Worm (Caenorhabditis elegans) whole organism, L1 larva: ENCODE results near the gene cpr-1.

Experiments
- F16B12.6 ChIP-seq: fragments of 150-350 bp; optimal IDR thresholded peaks from 2 replicates; lab custom pipeline; 2014; ENCODE audit warnings: missing biosample characterization, missing genetic modification characterization
- Y116A8C.19 ChIP-seq: sonication (generic microtip); optimal IDR thresholded peaks from 2 replicates; lab custom pipeline; 2016; ENCODE audit warnings: missing compliant biosample characterization, missing genetic modification characterization, borderline replicate concordance
- ama-1 ChIP-seq: fragments of 150-350 bp; optimal IDR thresholded peaks from 2 replicates; lab custom pipeline; 2014
- ceh-82 ChIP-seq, 3 experiments: fragments of 150-350 bp in 1 of 3; sonication (generic microtip) in 2 of 3; optimal IDR thresholded peaks; 2 replicates each; lab custom pipeline; 2014 to 2017; ENCODE audit warnings: missing biosample characterization in 3 of 3, missing genetic modification characterization in 3 of 3
- ceh-90 ChIP-seq: sonication (generic microtip); optimal IDR thresholded peaks from 2 replicates; lab custom pipeline; 2016; ENCODE audit warnings: missing genetic modification characterization, missing compliant biosample characterization
- dsc-1 ChIP-seq: sonication (generic microtip); optimal IDR thresholded peaks from 2 replicates; lab custom pipeline; 2016; ENCODE audit warnings: mild to moderate bottlenecking, missing genetic modification characterization, missing compliant biosample characterization
- efl-1 ChIP-seq, 4 experiments: fragments of 150-350 bp; optimal IDR thresholded peaks in 3 of 4; peaks in 1 of 4; 1 replicate in 1 of 4; 2 replicates in 3 of 4; lab custom pipeline; 2014; ENCODE audit warnings: missing biosample characterization in 2 of 4, missing genetic modification characterization in 2 of 4, missing genetic modification reagents in 2 of 4
- egl-27 ChIP-seq, 2 experiments: fragments of 150-350 bp in 1 of 2; sonication (generic microtip); optimal IDR thresholded peaks; 3 replicates each; lab custom pipeline; 2017 to 2018; ENCODE audit warnings: missing biosample characterization in 2 of 2, missing genetic modification characterization in 2 of 2, missing genetic modification reagents in 2 of 2
- elt-2 ChIP-seq: sonication (generic microtip); optimal IDR thresholded peaks from 2 replicates; lab custom pipeline; 2016; ENCODE audit warnings: missing genetic modification characterization, mild to moderate bottlenecking, inconsistent platforms, missing compliant biosample characterization, missing genetic modification reagents
- elt-3 ChIP-seq, 6 experiments: fragments of 150-350 bp in 1 of 6; sonication (generic microtip); optimal IDR thresholded peaks; 2 replicates each; lab custom pipeline; 2017 to 2018; ENCODE audit warnings: missing biosample characterization in 6 of 6, missing genetic modification characterization in 6 of 6, inconsistent platforms in 1 of 6
- fkh-8 ChIP-seq: sonication (generic microtip); optimal IDR thresholded peaks from 2 replicates; lab custom pipeline; 2016; ENCODE audit warnings: mild to moderate bottlenecking, missing genetic modification characterization, missing compliant biosample characterization
- fos-1 ChIP-seq: fragments of 150-350 bp; optimal IDR thresholded peaks from 2 replicates; lab custom pipeline; 2014; ENCODE audit warnings: missing biosample characterization, missing genetic modification characterization
- hlh-17 ChIP-seq: fragments of 200-800 bp; sonication (Bioruptor generic); optimal IDR thresholded peaks from 2 replicates; lab custom pipeline; 2018; ENCODE audit warnings: missing genetic modification characterization, mild to moderate bottlenecking, missing compliant biosample characterization, moderate library complexity, borderline replicate concordance
- jun-1 ChIP-seq: fragments of 150-350 bp; optimal IDR thresholded peaks from 2 replicates; lab custom pipeline; 2014; ENCODE audit warnings: missing biosample characterization, missing genetic modification reagents, missing genetic modification characterization
- lin-35 ChIP-seq, 2 experiments: fragments of 150-350 bp; optimal IDR thresholded peaks; 2 replicates each; lab custom pipeline; 2014; ENCODE audit warnings: missing biosample characterization in 2 of 2, missing genetic modification characterization in 2 of 2, missing genetic modification reagents in 2 of 2
- lin-39 ChIP-seq: fragments of 150-350 bp; optimal IDR thresholded peaks from 2 replicates; lab custom pipeline; 2014; ENCODE audit warnings: missing biosample characterization, missing genetic modification reagents, missing genetic modification characterization
- lir-3 ChIP-seq: sonication (generic microtip); optimal IDR thresholded peaks from 2 replicates; lab custom pipeline; 2016; ENCODE audit warnings: mild to moderate bottlenecking, missing genetic modification characterization, moderate library complexity, missing compliant biosample characterization; ENCODE audit not compliant: poor library complexity
- mab-9 ChIP-seq: fragments of 200-800 bp; sonication (Bioruptor generic); IDR thresholded peaks from 2 replicates; pipeline ENCODE4 v1.3.6; 2022; ENCODE audit warnings: missing genetic modification reagents, missing genetic modification characterization, missing compliant biosample characterization
- mdl-1 ChIP-seq, 2 experiments: fragments of 150-350 bp; optimal IDR thresholded peaks; 2 replicates each; lab custom pipeline; 2014 to 2017; ENCODE audit warnings: missing biosample characterization in 2 of 2, missing genetic modification characterization in 2 of 2, inconsistent platforms in 1 of 2
- mef-2 ChIP-seq: fragments of 150-350 bp; optimal IDR thresholded peaks from 2 replicates; lab custom pipeline; 2014; ENCODE audit warnings: missing biosample characterization, missing genetic modification characterization
- mep-1 ChIP-seq: fragments of 150-350 bp; optimal IDR thresholded peaks from 2 replicates; lab custom pipeline; 2014; ENCODE audit warnings: missing biosample characterization, missing genetic modification characterization
- nhr-20 ChIP-seq: sonication (generic microtip); optimal IDR thresholded peaks from 2 replicates; lab custom pipeline; 2016; ENCODE audit warnings: mild to moderate bottlenecking, missing genetic modification characterization, missing compliant biosample characterization
- nhr-71 ChIP-seq: sonication (generic microtip); optimal IDR thresholded peaks from 2 replicates; lab custom pipeline; 2016; ENCODE audit warnings: mild to moderate bottlenecking, missing genetic modification characterization, moderate library complexity, missing compliant biosample characterization
- nhr-90 ChIP-seq: sonication (generic microtip); optimal IDR thresholded peaks from 2 replicates; lab custom pipeline; 2016; ENCODE audit warnings: mild to moderate bottlenecking, missing genetic modification characterization, missing compliant biosample characterization; ENCODE audit not compliant: poor library complexity
- pax-3 ChIP-seq: fragments of 200-800 bp; sonication (Bioruptor generic); optimal IDR thresholded peaks from 2 replicates; lab custom pipeline; 2018; ENCODE audit warnings: mild to moderate bottlenecking, missing genetic modification characterization, moderate library complexity, missing compliant biosample characterization
- pqm-1 ChIP-seq: sonication (generic microtip); optimal IDR thresholded peaks from 3 replicates; lab custom pipeline; 2017; ENCODE audit warnings: missing biosample characterization, missing genetic modification characterization
- skn-1 ChIP-seq: fragments of 150-350 bp; optimal IDR thresholded peaks from 2 replicates; lab custom pipeline; 2014; ENCODE audit warnings: missing biosample characterization, missing genetic modification characterization
- sptf-1 ChIP-seq: fragments of 150-350 bp; optimal IDR thresholded peaks from 2 replicates; lab custom pipeline; 2014; ENCODE audit warnings: missing biosample characterization, missing genetic modification characterization
- sup-37 ChIP-seq: fragments of 200-800 bp; sonication (Bioruptor generic); optimal IDR thresholded peaks from 2 replicates; lab custom pipeline; 2018; ENCODE audit warnings: mild to moderate bottlenecking, missing genetic modification characterization, missing compliant biosample characterization
- unc-98 ChIP-seq: fragments of 200-800 bp; sonication (Bioruptor generic); IDR thresholded peaks from 2 replicates; pipeline ENCODE4 v1.3.6; 2022; ENCODE audit warnings: missing genetic modification characterization, missing compliant biosample characterization
- vab-15 ChIP-seq: sonication (generic microtip); optimal IDR thresholded peaks from 2 replicates; lab custom pipeline; 2017; ENCODE audit warnings: missing genotype, mild to moderate bottlenecking, missing genetic modification characterization, missing compliant biosample characterization
- zip-4 ChIP-seq: fragments of 200-800 bp; sonication (Bioruptor generic); optimal IDR thresholded peaks from 2 replicates; lab custom pipeline; 2018; ENCODE audit warnings: mild to moderate bottlenecking, missing genetic modification characterization, moderate library complexity, missing compliant biosample characterization

The cpr-1 gene

DNA sequence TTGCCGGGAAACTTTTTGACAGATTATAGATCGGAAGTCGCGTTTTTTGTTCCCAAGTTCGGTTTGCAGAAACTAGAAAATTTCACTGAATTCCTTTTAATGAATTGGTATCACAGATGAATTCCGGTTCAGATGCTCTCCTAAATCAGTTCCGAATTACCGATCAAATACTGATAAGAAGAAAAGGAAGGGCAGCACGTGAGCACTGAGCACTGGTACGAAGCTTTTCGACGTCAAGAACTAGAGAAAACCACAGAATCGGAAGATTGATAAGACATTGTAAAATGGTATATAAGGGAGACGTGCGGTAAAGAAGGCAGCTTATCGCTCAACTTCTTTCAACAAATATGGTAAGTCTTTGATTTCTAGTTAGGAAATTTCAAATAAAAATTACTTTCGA, at the start of gene cpr-1:
Gene cpr-1 (plus strand): TSS at position 319 of the 400 bp plus-strand sequence.
- TF ChIP-seq lin-35 (GFP tag; optimal IDR thresholded peaks at IDR 0.05; lab: Kevin White, UChicago) = peak in 1 of 2 experiments; percentile 41
- no peak for TF ChIP-seq efl-1 (optimal IDR thresholded peaks at IDR 0.05; lab: Kevin White, UChicago)
- TF ChIP-seq efl-1 (GFP tag; optimal IDR thresholded peaks at IDR 0.05 in 1 of 2; lab: Kevin White, UChicago) = peak in 1 of 2 experiments; percentile 78
- TF ChIP-seq nhr-71 (tag; lab: Kevin White, UChicago) = peak; percentile 17
- no peak for TF ChIP-seq mep-1
- TF ChIP-seq elt-3 (tag; optimal IDR thresholded peaks at IDR 0.05; lab: Kevin White, UChicago) = no peak
- TF ChIP-seq nhr-20 (tag; lab: Kevin White, UChicago) = peak; percentile 42
- TF ChIP-seq egl-27 (tag; optimal IDR thresholded peaks at IDR 0.05; lab: Kevin White, UChicago) = no peak
- TF ChIP-seq jun-1 (tag; lab: Kevin White, UChicago) = peak; percentile 11
- TF ChIP-seq skn-1 (tag; lab: Kevin White, UChicago) = no peak
- TF ChIP-seq Y116A8C.19 (tag; lab: Kevin White, UChicago) = no peak
- TF ChIP-seq pax-3 (tag; lab: Kevin White, UChicago) = peak; percentile 32
- peak; percentile 85 for TF ChIP-seq pqm-1 (tag; lab: Kevin White, UChicago)
- TF ChIP-seq elt-2 (tag; lab: Kevin White, UChicago) = peak; percentile 98
- TF ChIP-seq mdl-1 (tag; optimal IDR thresholded peaks at IDR 0.05; lab: Kevin White, UChicago) = no peak

DNA sequence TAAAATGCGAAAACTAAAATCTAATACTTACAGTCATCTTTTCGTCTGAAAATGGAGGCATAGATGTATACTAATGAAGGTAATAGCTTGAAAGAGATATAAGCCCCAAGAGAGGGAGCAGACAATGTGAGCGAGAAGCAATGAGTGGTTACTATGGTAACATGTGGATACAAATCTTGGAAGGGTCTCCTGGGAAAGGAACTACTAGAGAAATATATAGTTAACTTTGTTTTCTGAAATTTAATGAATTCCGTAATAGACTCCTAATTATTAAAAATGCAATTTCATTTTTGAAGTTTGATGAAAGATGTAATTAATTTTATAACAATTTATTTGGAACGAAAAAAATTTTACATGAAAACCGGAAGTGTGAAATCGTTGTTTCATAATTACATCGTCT, 48.0 kb upstream of the cpr-1 start, which contains the start of gene osm-6:
Gene osm-6 (minus strand): TSS at position 101 of the 400 bp plus-strand sequence.
- TF ChIP-seq fkh-8 = peak; percentile 46
- TF ChIP-seq nhr-20 (tag; lab: Kevin White, UChicago) = no peak
- no peak for TF ChIP-seq ceh-90 (tag; lab: Kevin White, UChicago)
- no peak for TF ChIP-seq sptf-1 (tag; lab: Kevin White, UChicago)
- no peak for TF ChIP-seq dsc-1 (tag; lab: Kevin White, UChicago)
- TF ChIP-seq nhr-90 = no peak
- TF ChIP-seq fos-1 (tag; lab: Kevin White, UChicago) = no peak
- TF ChIP-seq nhr-71 (tag; lab: Kevin White, UChicago) = peak; percentile 2
- TF ChIP-seq lir-3 (tag; lab: Kevin White, UChicago) = no peak
- no peak for TF ChIP-seq mef-2 (tag; lab: Kevin White, UChicago)
- TF ChIP-seq hlh-17 (GFP tag; lab: Kevin White, UChicago) = no peak
- TF ChIP-seq zip-4 (GFP tag; lab: Kevin White, UChicago) = no peak
- TF ChIP-seq lin-39 (tag; lab: Kevin White, UChicago) = no peak
- no peak for TF ChIP-seq sup-37 (GFP tag; lab: Kevin White, UChicago)

DNA sequence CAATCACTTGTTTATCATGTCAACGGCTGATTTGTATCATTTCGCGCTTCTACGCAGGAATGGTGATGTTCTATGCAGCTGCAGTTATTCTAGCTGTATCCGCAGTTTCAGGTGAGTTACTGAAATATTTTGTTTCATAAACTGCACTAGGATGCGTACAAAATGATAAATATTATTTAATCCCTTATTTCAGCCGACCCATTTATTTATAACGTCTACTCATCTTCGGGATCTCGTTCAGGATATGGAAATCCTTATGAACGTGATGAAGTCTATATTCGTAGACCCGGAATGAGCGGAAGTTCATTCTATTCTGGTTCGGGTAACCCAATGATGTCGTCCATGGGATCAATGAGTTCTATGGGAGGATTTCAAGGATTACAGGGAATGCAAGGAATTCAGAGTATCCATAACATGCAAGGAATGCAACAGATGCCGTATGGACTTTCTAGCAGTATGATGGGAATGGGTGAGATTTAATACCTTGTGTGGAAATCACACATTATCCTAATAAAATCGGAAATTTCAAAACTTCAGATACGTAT, 46.2 kb upstream of the cpr-1 start, which contains the start of gene F58H1.2:
Gene F58H1.2 (plus strand): TSS at position 51 of the 545 bp plus-strand sequence.
- TF ChIP-seq vab-15 (tag; lab: Kevin White, UChicago) = no peak
- no peak for TF ChIP-seq unc-98 (GFP tag; lab: Robert Waterston, UW)
- TF ChIP-seq ceh-82 (tag; optimal IDR thresholded peaks at IDR 0.05; lab: Kevin White, UChicago) = no peak
- TF ChIP-seq pax-3 (tag; lab: Kevin White, UChicago) = no peak
- TF ChIP-seq ama-1 = no peak
- no peak for TF ChIP-seq mab-9 (GFP tag; lab: Robert Waterston, UW)
- TF ChIP-seq efl-1 (optimal IDR thresholded peaks at IDR 0.05; lab: Kevin White, UChicago) = no peak
- no peak for TF ChIP-seq efl-1 (GFP tag; optimal IDR thresholded peaks at IDR 0.05 in 1 of 2; lab: Kevin White, UChicago)
- no peak for TF ChIP-seq dsc-1 (tag; lab: Kevin White, UChicago)
- no peak for TF ChIP-seq skn-1 (tag; lab: Kevin White, UChicago)
- TF ChIP-seq F16B12.6 (tag; lab: Kevin White, UChicago) = no peak
